Worm (Caenorhabditis elegans) whole organism, early embryonic: ENCODE measurements around the gene T26E4.3.
"Not testable (repeated sequence)": the region's sequence is repeated elsewhere in the genome, so short reads cannot be mapped to it uniquely, and the experiment has no call there.

ENCODE experiments used
- B0310.2 ChIP-seq: sonication (generic microtip); optimal IDR thresholded peaks from 2 replicates; lab custom pipeline; 2016; ENCODE audit warnings: mild to moderate bottlenecking, missing genetic modification characterization, missing compliant biosample characterization
- F13C5.2 ChIP-seq: sonication (generic microtip); optimal IDR thresholded peaks from 2 replicates; lab custom pipeline; 2017; ENCODE audit warnings: mild to moderate bottlenecking, missing genetic modification characterization, inconsistent platforms, missing compliant biosample characterization
- aly-1 ChIP-seq: sonication (generic microtip); optimal IDR thresholded peaks from 2 replicates; lab custom pipeline; 2016; ENCODE audit warnings: missing genetic modification characterization, missing compliant biosample characterization
- ama-1 ChIP-seq: fragments of 150-350 bp; optimal IDR thresholded peaks from 2 replicates; lab custom pipeline; 2014
- ceh-13 ChIP-seq: fragments of 200-800 bp; sonication (Bioruptor generic); optimal IDR thresholded peaks from 2 replicates; lab custom pipeline; 2018; ENCODE audit warnings: mild to moderate bottlenecking, missing genetic modification characterization, missing compliant biosample characterization
- ceh-36 ChIP-seq: sonication (generic microtip); optimal IDR thresholded peaks from 2 replicates; lab custom pipeline; 2016; ENCODE audit warnings: missing genetic modification characterization, inconsistent platforms, missing compliant biosample characterization
- ets-7 ChIP-seq: sonication (generic microtip); optimal IDR thresholded peaks from 2 replicates; lab custom pipeline; 2016; ENCODE audit warnings: missing genotype, missing genetic modification characterization, missing compliant biosample characterization
- flt-1 ChIP-seq: fragments of 200-800 bp; sonication (Bioruptor generic); IDR thresholded peaks from 2 replicates; pipeline ENCODE4 v1.3.6; 2022; ENCODE audit warnings: missing genetic modification characterization, missing compliant biosample characterization
- hmbx-1 ChIP-seq: sonication (generic microtip); optimal IDR thresholded peaks from 2 replicates; lab custom pipeline; 2016; ENCODE audit warnings: mild to moderate bottlenecking, missing genetic modification characterization, missing compliant biosample characterization
- hmg-4 ChIP-seq: fragments of 200-800 bp; sonication (Bioruptor generic); optimal IDR thresholded peaks from 2 replicates; lab custom pipeline; 2018; ENCODE audit warnings: mild to moderate bottlenecking, missing genetic modification characterization, missing compliant biosample characterization
- hnd-1 ChIP-seq: sonication (generic microtip); optimal IDR thresholded peaks from 2 replicates; lab custom pipeline; 2016; ENCODE audit warnings: missing genetic modification characterization, missing compliant biosample characterization
- pes-1 ChIP-seq: fragments of 200-800 bp; sonication (Bioruptor generic); IDR thresholded peaks from 2 replicates; pipeline ENCODE4 v1.3.6; 2022; ENCODE audit warnings: missing genetic modification reagents, missing genetic modification characterization, missing compliant biosample characterization
- scrt-1 ChIP-seq: fragments of 200-800 bp; sonication (Bioruptor generic); IDR thresholded peaks from 2 replicates; pipeline ENCODE4 v1.3.6; 2022; ENCODE audit warnings: missing genetic modification characterization, missing compliant biosample characterization
- sea-1 ChIP-seq: fragments of 200-800 bp; sonication (Bioruptor generic); conservative IDR thresholded peaks from 2 replicates; pipeline ENCODE4 v1.3.6; 2022; ENCODE audit warnings: missing genetic modification characterization, missing compliant biosample characterization
- tbx-11 ChIP-seq: fragments of 200-800 bp; sonication (Bioruptor generic); IDR thresholded peaks from 2 replicates; pipeline ENCODE4 v1.3.6; 2022; ENCODE audit warnings: missing genetic modification characterization, missing compliant biosample characterization
- tbx-37 ChIP-seq: fragments of 200-800 bp; sonication (Bioruptor generic); conservative IDR thresholded peaks from 2 replicates; pipeline ENCODE4 v1.3.6; 2022; ENCODE audit warnings: missing genetic modification reagents, missing genetic modification characterization, missing compliant biosample characterization
- tra-4 ChIP-seq: sonication (generic microtip); optimal IDR thresholded peaks from 2 replicates; lab custom pipeline; 2017; ENCODE audit warnings: missing genetic modification characterization, missing compliant biosample characterization

The T26E4.3 gene

DNA sequence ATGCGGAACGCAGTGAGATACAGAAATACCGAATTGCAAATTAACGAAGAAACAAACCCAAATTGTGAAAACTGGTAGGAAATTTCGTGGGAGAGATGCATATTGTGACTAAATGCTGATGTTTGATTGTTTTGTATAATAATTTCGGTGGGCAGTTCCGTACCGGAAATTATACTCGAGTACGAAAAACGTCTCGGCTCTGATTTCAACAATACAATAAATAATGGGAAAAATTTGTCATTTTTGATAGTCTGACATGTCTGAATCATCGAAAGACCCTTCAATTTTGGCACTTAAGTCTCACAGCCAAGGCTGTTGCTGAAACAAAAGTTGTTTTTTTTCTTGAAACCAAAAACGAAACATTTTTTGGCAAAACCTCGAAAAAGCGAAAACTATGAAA lies 30.5 kb upstream of the T26E4.3 start, which contains the start of gene str-43:
str-43 (minus strand) TSS at position 101 of the 400 bp plus-strand sequence.
- no peak for TF ChIP-seq hmg-4
- no peak for TF ChIP-seq ama-1
- no peak for TF ChIP-seq F13C5.2
- TF ChIP-seq flt-1 (GFP tag; lab: Robert Waterston, UW) = no peak
- TF ChIP-seq scrt-1 = no peak
- no peak for TF ChIP-seq hnd-1 (tag; lab: Kevin White, UChicago)
- no peak for TF ChIP-seq pes-1
- no peak for TF ChIP-seq tra-4 (tag; lab: Kevin White, UChicago)
- TF ChIP-seq B0310.2 (tag; lab: Kevin White, UChicago) = no peak
- TF ChIP-seq tbx-11 (GFP tag; lab: Robert Waterston, UW) = no peak
- no peak for TF ChIP-seq sea-1 (GFP tag; lab: Robert Waterston, UW)
- no peak for TF ChIP-seq ceh-13 (GFP tag; lab: Kevin White, UChicago)
- TF ChIP-seq tbx-37 = no peak
- TF ChIP-seq ets-7 (tag; lab: Kevin White, UChicago) = no peak
- TF ChIP-seq aly-1 (tag; lab: Kevin White, UChicago) = no peak
- no peak for TF ChIP-seq ceh-36 (tag; lab: Kevin White, UChicago)
- TF ChIP-seq hmbx-1 (tag; lab: Kevin White, UChicago) = no peak

DNA sequence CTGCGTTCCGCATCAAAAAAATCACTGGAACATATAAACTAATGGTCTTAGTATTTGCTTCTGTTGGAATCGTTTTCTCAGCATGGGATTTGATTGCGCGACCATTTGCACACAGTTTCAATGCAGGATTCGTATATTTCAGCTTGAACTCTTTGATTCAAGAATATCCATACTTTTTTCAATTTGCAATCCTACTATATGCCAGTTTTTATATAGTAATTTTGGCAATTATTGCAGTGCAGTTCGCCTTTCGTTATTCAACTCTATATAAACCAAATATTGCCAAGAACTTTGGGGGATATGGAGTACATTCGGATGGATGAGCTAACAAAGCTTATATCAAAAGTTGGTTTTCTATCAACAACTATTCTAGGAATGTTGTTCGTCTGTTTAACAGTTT lies 29.7 kb upstream of the T26E4.3 start, which contains the start of gene str-5:
str-5 (plus strand) TSS at position 301 of the 400 bp plus-strand sequence.
- not testable (repeated sequence) for TF ChIP-seq aly-1, tra-4, B0310.2 (tag; lab: Kevin White, UChicago)

DNA sequence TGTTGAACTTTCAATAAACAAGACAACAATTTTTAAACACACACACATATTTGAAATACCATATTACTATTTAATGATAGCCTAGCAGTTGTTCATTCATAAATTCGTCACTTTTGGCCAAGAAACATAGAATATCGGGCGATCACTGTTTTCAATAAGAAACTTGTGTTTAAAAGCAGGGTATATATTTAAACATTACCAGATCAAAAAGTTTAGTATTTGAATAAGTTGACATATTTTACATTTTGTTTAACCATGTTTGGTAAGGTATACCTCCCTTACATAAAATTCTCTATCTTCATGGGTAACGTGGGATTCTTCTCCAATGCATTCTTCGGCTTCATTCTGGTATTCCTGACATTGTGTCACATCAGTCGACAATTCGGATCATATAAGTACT lies 27.9 kb upstream of the T26E4.3 start, which contains the start of gene str-8:
str-8 (plus strand) TSS at position 301 of the 400 bp plus-strand sequence.
- TF ChIP-seq tbx-37; B0310.2 (tag; lab: Kevin White, UChicago); hmg-4: not testable (repeated sequence)

DNA sequence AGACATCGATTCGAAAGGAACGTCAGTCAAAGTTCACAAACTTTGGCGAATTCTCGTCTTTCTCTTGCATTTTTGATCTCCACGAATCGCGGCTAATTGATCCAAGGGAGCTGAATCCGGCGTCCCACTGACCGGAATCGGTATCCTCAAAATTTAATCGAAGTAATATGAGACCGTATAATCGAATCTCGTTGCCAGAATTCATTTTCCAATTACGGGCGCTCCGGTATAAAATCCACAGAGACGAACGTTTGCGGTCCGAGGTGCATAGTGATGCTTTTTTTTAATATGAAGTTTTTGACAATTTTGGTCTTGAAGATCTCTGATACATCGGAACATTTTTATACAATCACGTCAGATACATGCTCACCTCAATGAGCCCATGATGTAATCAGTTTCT lies 24.9 kb upstream of the T26E4.3 start:
- TF ChIP-seq B0310.2 (tag; lab: Kevin White, UChicago) (no peak), hnd-1 (tag; lab: Kevin White, UChicago) (no peak), ceh-13 (GFP tag; lab: Kevin White, UChicago) (no peak), hmg-4 (no peak), sea-1 (GFP tag; lab: Robert Waterston, UW) (no peak), scrt-1 (no peak), aly-1 (tag; lab: Kevin White, UChicago) (no peak), F13C5.2 (no peak), tbx-11 (GFP tag; lab: Robert Waterston, UW) (no peak), flt-1 (GFP tag; lab: Robert Waterston, UW) (no peak), hmbx-1 (tag; lab: Kevin White, UChicago) (no peak), ets-7 (tag; lab: Kevin White, UChicago) (no peak), tra-4 (tag; lab: Kevin White, UChicago) (no peak), ceh-36 (tag; lab: Kevin White, UChicago) (no peak), ama-1 (no peak), pes-1 (no peak), tbx-37 (no peak)

DNA sequence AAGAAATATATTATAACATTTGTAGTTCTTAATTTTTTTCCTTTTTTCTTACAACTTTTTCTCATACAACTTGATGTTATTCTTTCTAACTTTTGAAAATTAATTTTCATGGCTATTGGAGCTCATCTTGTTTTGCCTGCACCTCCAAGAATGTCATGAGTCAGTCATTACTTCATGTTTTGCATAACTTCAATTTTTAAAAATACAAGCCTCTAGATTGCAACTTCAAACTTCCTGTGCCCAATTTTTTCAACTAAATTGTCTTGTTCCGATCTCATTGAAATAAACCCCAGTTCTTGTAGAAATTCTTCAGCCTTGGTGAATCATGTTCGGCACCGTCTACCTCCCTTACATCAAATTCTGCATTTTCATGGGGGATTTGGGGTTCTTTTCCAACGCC lies 24.1 kb upstream of the T26E4.3 start, which contains the start of gene str-9:
str-9 (plus strand) TSS at position 301 of the 400 bp plus-strand sequence.
- TF ChIP-seq hmbx-1 (tag; lab: Kevin White, UChicago) (no peak), pes-1 (no peak), F13C5.2 (no peak), B0310.2 (tag; lab: Kevin White, UChicago) (no peak), tra-4 (tag; lab: Kevin White, UChicago) (no peak)

DNA sequence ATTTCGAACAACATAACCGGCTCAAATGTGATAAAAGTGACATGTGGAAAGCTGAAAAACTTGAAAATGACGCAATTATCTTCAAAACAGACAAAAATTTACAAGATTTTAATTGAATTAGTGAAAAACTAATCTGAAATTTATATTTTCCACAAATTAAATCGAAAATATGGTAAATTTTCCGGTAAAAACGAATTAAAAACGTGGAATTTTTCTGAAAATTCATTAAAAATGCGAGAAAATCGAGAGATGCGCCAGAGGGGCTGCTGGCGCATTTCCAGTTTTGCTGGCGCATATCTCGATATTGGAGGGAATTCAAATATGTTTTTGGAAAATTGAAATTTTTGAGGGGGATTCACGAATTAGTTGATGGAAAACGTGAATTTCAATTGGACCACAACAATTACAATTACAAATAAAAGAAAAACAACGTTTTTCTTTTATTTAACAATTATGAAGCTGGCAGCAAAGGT lies 16.4 kb upstream of the T26E4.3 start, which contains the start of the genes haf-3 and F57A10.2:
haf-3 (minus strand) TSS at position 51 of the 473 bp plus-strand sequence.
F57A10.2 (plus strand) TSS at position 454 of the 473 bp plus-strand sequence.
- TF ChIP-seq tbx-11 (GFP tag; lab: Robert Waterston, UW) (no peak), F13C5.2 (peak; percentile 66), flt-1 (GFP tag; lab: Robert Waterston, UW) (0 out of 2 replicates have a peak, but pooled peaks have one; percentile 13)

DNA sequence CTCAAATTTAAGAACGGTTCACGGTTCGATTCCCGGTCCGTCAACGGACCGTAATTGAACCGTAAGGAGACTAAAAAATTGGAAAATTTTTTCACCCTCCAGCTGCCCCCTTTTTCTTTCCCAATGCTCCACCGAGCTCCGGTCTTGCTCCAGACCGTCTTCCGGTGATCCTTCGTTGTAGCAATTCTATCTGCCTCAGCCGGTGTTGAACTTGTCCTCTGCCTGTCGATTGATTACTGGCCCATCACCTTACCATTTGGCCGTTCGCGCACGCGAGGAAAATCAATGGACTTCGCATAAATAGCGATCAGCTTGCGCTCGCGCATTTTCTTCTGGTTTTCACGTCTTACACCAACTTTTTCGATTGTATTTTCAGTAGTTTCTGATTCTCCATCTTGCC lies 15.2 kb upstream of the T26E4.3 start:
- TF ChIP-seq flt-1 (GFP tag; lab: Robert Waterston, UW) (peak; percentile 28; the same call in 1 of the 2 replicates), scrt-1 (peak; percentile 51; the same call in 1 of the 2 replicates), pes-1 (peak; percentile 73)

DNA sequence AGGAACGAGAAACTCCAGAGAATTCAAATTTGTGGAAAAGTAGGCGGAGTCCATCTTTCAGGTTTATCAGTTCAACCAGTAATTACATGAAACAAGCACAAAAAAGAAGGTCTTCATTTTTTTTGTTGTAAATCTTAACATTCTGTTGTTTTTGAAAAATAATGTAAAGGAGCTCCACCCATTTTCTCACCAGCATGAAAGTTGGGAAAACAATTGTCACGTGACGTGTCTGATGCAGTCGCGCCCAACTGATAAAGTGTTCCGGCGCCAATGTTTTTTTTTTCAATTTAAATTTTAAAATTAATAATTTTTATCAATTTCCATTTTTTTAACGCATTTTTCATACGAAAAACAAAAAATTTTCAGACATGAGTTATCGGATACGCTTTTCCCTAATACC lies 13.5 kb upstream of the T26E4.3 start, which contains the start of gene F57A10.4:
F57A10.4 (plus strand) TSS at position 367 of the 400 bp plus-strand sequence.
- TF ChIP-seq tbx-37 (no peak), B0310.2 (tag; lab: Kevin White, UChicago) (no peak), ets-7 (tag; lab: Kevin White, UChicago) (no peak), scrt-1 (no peak), F13C5.2 (no peak), sea-1 (GFP tag; lab: Robert Waterston, UW) (no peak), ama-1 (no peak), hmbx-1 (tag; lab: Kevin White, UChicago) (no peak), hmg-4 (no peak), ceh-13 (GFP tag; lab: Kevin White, UChicago) (no peak), tra-4 (tag; lab: Kevin White, UChicago) (no peak), hnd-1 (tag; lab: Kevin White, UChicago) (no peak)
